Worm (Caenorhabditis elegans): ENCODE data around the gene him-17.

him-17 gene

DNA sequence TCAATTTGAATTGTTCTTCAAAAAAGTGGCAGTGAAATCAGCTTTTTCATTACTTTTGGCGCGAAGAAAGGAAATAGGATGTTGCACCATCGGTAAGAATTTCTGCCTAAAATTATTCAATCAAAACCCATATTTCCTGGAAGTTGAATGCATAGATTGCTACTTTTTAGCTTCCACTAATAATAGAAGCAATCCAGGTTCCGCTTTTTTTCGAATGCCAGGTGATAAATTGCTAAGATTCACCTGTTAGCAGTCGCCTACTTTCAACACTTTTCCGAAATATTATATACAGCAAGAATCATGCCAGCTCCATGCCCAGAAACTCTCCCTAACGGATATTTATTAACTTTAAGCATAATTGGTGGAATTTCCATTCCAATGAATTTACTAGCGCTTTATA lies 8.9 kb downstream of the him-17 start, which contains the start of gene sri-6:
TSS of gene sri-6 (plus strand) at position 301 of the 400 bp plus-strand sequence.
- TF ChIP-seq egl-44 (GFP tag; IDR thresholded peaks at IDR 0.05) (no peak), bed-1 (GFP tag; IDR thresholded peaks at IDR 0.05) (no peak), F10E7.11 (tag; optimal IDR thresholded peaks at IDR 0.05) (no peak), Y67H2A.10 (GFP tag; conservative IDR thresholded peaks at IDR 0.05) (no peak), F57C9.4 (tag; optimal IDR thresholded peaks at IDR 0.05) (no peak), F33H1.4 (GFP tag; IDR thresholded peaks at IDR 0.05) (no peak), hrde-1 (tag; optimal IDR thresholded peaks at IDR 0.05; ENCODE audit: borderline replicate concordance) (no peak), snpc-1.1 (tag; optimal IDR thresholded peaks at IDR 0.05; ENCODE audit: insufficient read depth) (no peak), zfh-2 (GFP tag; conservative IDR thresholded peaks at IDR 0.05) (no peak), efl-1 (GFP tag; optimal IDR thresholded peaks at IDR 0.05) (no peak), zim-3 (tag; optimal IDR thresholded peaks at IDR 0.05) (no peak), sptf-2 (GFP tag; optimal IDR thresholded peaks at IDR 0.05) (no peak), him-1 (tag; optimal IDR thresholded peaks at IDR 0.05) (no peak), fkh-3 (tag; optimal IDR thresholded peaks at IDR 0.05) (no peak), ztf-22 (GFP tag; optimal IDR thresholded peaks at IDR 0.05) (no peak)

DNA sequence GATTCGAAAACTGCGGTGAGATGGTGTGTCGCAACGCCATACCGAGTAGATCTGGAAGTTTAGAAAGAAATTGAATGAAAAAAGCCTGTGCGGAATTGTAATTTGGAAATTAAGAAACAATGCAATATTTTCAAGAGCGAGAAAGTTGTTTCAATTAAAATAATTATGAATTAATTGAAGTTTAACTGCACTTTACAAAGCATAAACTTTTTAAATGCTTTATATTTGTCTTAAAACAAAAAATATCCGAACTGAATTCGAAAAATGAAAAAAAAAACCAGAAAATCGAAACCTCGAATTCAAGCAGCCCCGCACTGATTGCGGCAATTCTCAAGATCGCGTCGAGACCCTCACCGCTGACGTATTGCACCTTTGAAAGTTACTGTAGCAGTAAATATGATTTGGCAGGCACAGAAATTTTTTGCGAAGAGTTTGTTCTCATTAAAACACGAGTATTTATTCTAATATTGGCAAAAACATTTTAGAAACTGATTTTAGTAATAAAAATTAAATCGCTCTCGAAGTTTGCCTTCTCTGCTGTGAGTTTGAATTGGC lies 17.1 kb downstream of the him-17 start, which contains the start of gene sun-1:
TSS of gene sun-1 (minus strand) at position 51 of the 555 bp plus-strand sequence.
- TF ChIP-seq ZK185.1 (tag; optimal IDR thresholded peaks at IDR 0.05; ENCODE audit: poor library complexity, severe bottlenecking): no peak
- no peak for TF ChIP-seq tbp1 (GFP tag; optimal IDR thresholded peaks at IDR 0.05)
- no peak for TF ChIP-seq K11D2.4 (GFP tag; IDR thresholded peaks at IDR 0.05)
- TF ChIP-seq F57A8.1 (GFP tag; optimal IDR thresholded peaks at IDR 0.05): no peak
- no peak for TF ChIP-seq Y53G8AR.9 (GFP tag; conservative IDR thresholded peaks at IDR 0.05)
- TF ChIP-seq Y67H2A.10 (GFP tag; conservative IDR thresholded peaks at IDR 0.05): no peak
- no peak for TF ChIP-seq lin-26 (GFP tag; IDR thresholded peaks at IDR 0.05)
- no peak for TF ChIP-seq pha-4 (tag; optimal IDR thresholded peaks at IDR 0.05)
- peak; percentile 86 for TF ChIP-seq xnd-1 (tag; optimal IDR thresholded peaks at IDR 0.05)
- TF ChIP-seq B0019.2 (GFP tag; conservative IDR thresholded peaks at IDR 0.05): no peak
- no peak for TF ChIP-seq lag-1 (GFP tag; IDR thresholded peaks at IDR 0.05)
- TF ChIP-seq ets-4 (GFP tag; optimal IDR thresholded peaks at IDR 0.05): no peak
- TF ChIP-seq bed-1 (GFP tag; IDR thresholded peaks at IDR 0.05): no peak
- TF ChIP-seq Y79H2A.3 (GFP tag; conservative IDR thresholded peaks at IDR 0.05): no peak
- no peak for TF ChIP-seq mcd-1 (GFP tag; IDR thresholded peaks at IDR 0.05)
- TF ChIP-seq lsl-1 (GFP tag; optimal IDR thresholded peaks at IDR 0.05): peak; percentile 88
- TF ChIP-seq ztf-26 (tag; optimal IDR thresholded peaks at IDR 0.05): no peak
- no peak for TF ChIP-seq F39B2.1 (GFP tag; IDR thresholded peaks at IDR 0.05)
- no peak for TF ChIP-seq rcor-1 (GFP tag; IDR thresholded peaks at IDR 0.05)
- no peak for TF ChIP-seq repo-1 (tag; optimal IDR thresholded peaks at IDR 0.05)
- TF ChIP-seq K12H6.12 (tag; optimal IDR thresholded peaks at IDR 0.05): no peak
- no peak for TF ChIP-seq F23B12.7 (tag; optimal IDR thresholded peaks at IDR 0.05; ENCODE audit: insufficient read depth)
- TF ChIP-seq let-607 (tag; optimal IDR thresholded peaks at IDR 0.05): no peak
- no peak for TF ChIP-seq ztf-18 (tag; optimal IDR thresholded peaks at IDR 0.05)
- TF ChIP-seq F22D6.2 (tag; optimal IDR thresholded peaks at IDR 0.05): no peak
- no peak for TF ChIP-seq mel-28 (tag; optimal IDR thresholded peaks at IDR 0.05; ENCODE audit: borderline replicate concordance)
- no peak for TF ChIP-seq athp-1 (tag; optimal IDR thresholded peaks at IDR 0.05)
- TF ChIP-seq nfya-1 (tag; optimal IDR thresholded peaks at IDR 0.05; ENCODE audit: borderline replicate concordance, insufficient read depth): no peak
- TF ChIP-seq hlh-12 (tag; optimal IDR thresholded peaks at IDR 0.05): no peak
- no peak for TF ChIP-seq ceh-100 (GFP tag; IDR thresholded peaks at IDR 0.05)
- TF ChIP-seq sea-2 (GFP tag; IDR thresholded peaks at IDR 0.05): no peak
- TF ChIP-seq him-1 (tag; optimal IDR thresholded peaks at IDR 0.05): peak; percentile 6
- TF ChIP-seq lir-1 (GFP tag; conservative IDR thresholded peaks at IDR 0.05): no peak
- no peak for TF ChIP-seq B0336.3 (GFP tag; IDR thresholded peaks at IDR 0.05)
- no peak for TF ChIP-seq pbrm-1 (GFP tag; IDR thresholded peaks at IDR 0.05)
- TF ChIP-seq efl-1 (GFP tag; optimal IDR thresholded peaks at IDR 0.05): peak; percentile 77
